Fruit fly (Drosophila melanogaster): ENCODE measurements around the gene CG32071.
A peak's percentile ranks its signal among the peaks of the same experiment; 100 is the strongest.

Gene CG32071

dm6 chr3L:11119396-11119900 lies 15.8 kb upstream of the CG32071 start (continued):
- TF ChIP-seq CG12236 (GFP tag; optimal IDR thresholded peaks at IDR 0.05) (no peak), CG4404 (GFP tag; IDR thresholded peaks at IDR 0.05) (0 out of 2 replicates have a peak, but pooled peaks have one; percentile 10), B-H2 (GFP tag; optimal IDR thresholded peaks at IDR 0.05) (no peak), NfI (GFP tag; optimal IDR thresholded peaks at IDR 0.05) (no peak), CG2120 (GFP tag; optimal IDR thresholded peaks at IDR 0.05) (no peak), CG4820 (GFP tag; optimal IDR thresholded peaks at IDR 0.05) (no peak), CG6683 (GFP tag; optimal IDR thresholded peaks at IDR 0.05) (no peak), Doc2 (GFP tag; IDR thresholded peaks at IDR 0.05) (no peak), cas (GFP tag; IDR thresholded peaks at IDR 0.05) (no peak), D19A (tag; optimal IDR thresholded peaks at IDR 0.05) (no peak), CG10959 (GFP tag; IDR thresholded peaks at IDR 0.05) (no peak), CG30403 (GFP tag; optimal IDR thresholded peaks at IDR 0.05) (no peak), odd (GFP tag; optimal IDR thresholded peaks at IDR 0.05) (no peak), sisA (GFP tag; IDR thresholded peaks at IDR 0.05) (peak; percentile 54), slou (GFP tag; optimal IDR thresholded peaks at IDR 0.05) (no peak), bigmax (GFP tag; optimal IDR thresholded peaks at IDR 0.05) (no peak), CG7372 (GFP tag; IDR thresholded peaks at IDR 0.05) (no peak), ac (GFP tag; optimal IDR thresholded peaks at IDR 0.05) (no peak), dmrt99B (tag; optimal IDR thresholded peaks at IDR 0.05) (no peak), sob (GFP tag; IDR thresholded peaks at IDR 0.05) (no peak), Sry-δ (GFP tag; optimal IDR thresholded peaks at IDR 0.05) (no peak), sens (GFP tag) (peak; percentile 14), fru (optimal IDR thresholded peaks at IDR 0.05) (no peak), HLH3B (GFP tag; IDR thresholded peaks at IDR 0.05) (no peak), prd (optimal IDR thresholded peaks at IDR 0.05) (no peak), prd (GFP tag; IDR thresholded peaks at IDR 0.05) (0 out of 3 replicates have a peak, but pooled peaks have one; percentile 9), mirr (GFP tag; optimal IDR thresholded peaks at IDR 0.05) (no peak), nerfin-1 (tag; optimal IDR thresholded peaks at IDR 0.05) (no peak), CG13296 (GFP tag; optimal IDR thresholded peaks at IDR 0.05) (no peak), ato (GFP tag; IDR thresholded peaks at IDR 0.05; ENCODE audit: partially characterized antibody) (no peak), HmgD (GFP tag; optimal IDR thresholded peaks at IDR 0.05) (no peak), pan (optimal IDR thresholded peaks at IDR 0.05) (no peak), pan (GFP tag; optimal IDR thresholded peaks at IDR 0.05 in 1 of 2, IDR thresholded peaks at IDR 0.05 in 1 of 2) (no peak), her (GFP tag; optimal IDR thresholded peaks at IDR 0.05) (no peak), Hsf (GFP tag; optimal IDR thresholded peaks at IDR 0.05) (no peak), CG33213 (GFP tag; optimal IDR thresholded peaks at IDR 0.05) (no peak), Blimp-1 (GFP tag; optimal IDR thresholded peaks at IDR 0.05) (no peak), lbe (GFP tag; optimal IDR thresholded peaks at IDR 0.05) (no peak), pzg (GFP tag; optimal IDR thresholded peaks at IDR 0.05) (no peak), Spps (tag; optimal IDR thresholded peaks at IDR 0.05) (no peak), CG6813 (GFP tag; optimal IDR thresholded peaks at IDR 0.05) (no peak), CG2889 (GFP tag; IDR thresholded peaks at IDR 0.05) (no peak), Drgx (GFP tag; IDR thresholded peaks at IDR 0.05) (peak; percentile 33; the same call in 1 of the 2 replicates), sim (GFP tag; IDR thresholded peaks at IDR 0.05) (no peak), CG14050 (GFP tag; IDR thresholded peaks at IDR 0.05) (no peak), fd3F (GFP tag; optimal IDR thresholded peaks at IDR 0.05) (no peak), bsh (GFP tag; optimal IDR thresholded peaks at IDR 0.05) (no peak), CG18011 (GFP tag; optimal IDR thresholded peaks at IDR 0.05) (no peak), az2 (GFP tag; optimal IDR thresholded peaks at IDR 0.05) (no peak), Fer1 (GFP tag; optimal IDR thresholded peaks at IDR 0.05) (no peak), CG7271 (tag; optimal IDR thresholded peaks at IDR 0.05) (no peak), CG34422 (GFP tag; IDR thresholded peaks at IDR 0.05) (no peak), kay (GFP tag; optimal IDR thresholded peaks at IDR 0.05) (no peak)

All from whole organism, embryonic.